Worm (Caenorhabditis elegans) whole organism, mixed stage, embryonic: Measurements from ENCODE around the gene W10G11.1.

Experiments used
- M03D4.4 ChIP-seq: sonication (generic microtip); optimal IDR thresholded peaks from 2 replicates; lab custom pipeline; 2017; ENCODE audit warnings: mild to moderate bottlenecking, missing genetic modification characterization, missing compliant biosample characterization
- bed-3 ChIP-seq: fragments of 200-800 bp; sonication (Bioruptor generic); optimal IDR thresholded peaks from 3 replicates; lab custom pipeline; 2018; ENCODE audit warnings: mild to moderate bottlenecking, missing genetic modification characterization, moderate library complexity, missing compliant biosample characterization
- blmp-1 ChIP-seq: fragments of 150-350 bp; optimal IDR thresholded peaks from 2 replicates; lab custom pipeline; 2014; ENCODE audit warnings: missing biosample characterization, missing genetic modification characterization
- ceh-39 ChIP-seq: fragments of 150-350 bp; optimal IDR thresholded peaks from 2 replicates; lab custom pipeline; 2014; ENCODE audit warnings: missing biosample characterization, missing genetic modification characterization
- ceh-43 ChIP-seq: fragments of 200-800 bp; sonication (Bioruptor generic); optimal IDR thresholded peaks from 2 replicates; lab custom pipeline; 2018; ENCODE audit warnings: mild to moderate bottlenecking, missing genetic modification characterization, moderate library complexity, missing compliant biosample characterization
- ceh-83 ChIP-seq: fragments of 200-800 bp; sonication (Bioruptor generic); optimal IDR thresholded peaks from 2 replicates; lab custom pipeline; 2018; ENCODE audit warnings: mild to moderate bottlenecking, missing genetic modification characterization, missing compliant biosample characterization
- ces-1 ChIP-seq: fragments of 150-350 bp; optimal IDR thresholded peaks from 2 replicates; lab custom pipeline; 2014; ENCODE audit warnings: missing biosample characterization, missing genetic modification reagents, missing genetic modification characterization
- cnd-1 ChIP-seq: fragments of 200-800 bp; sonication (Bioruptor generic); optimal IDR thresholded peaks from 2 replicates; lab custom pipeline; 2018; ENCODE audit warnings: mild to moderate bottlenecking, missing genetic modification characterization, missing compliant biosample characterization
- drap-1 ChIP-seq: fragments of 200-800 bp; sonication (Bioruptor generic); optimal IDR thresholded peaks from 3 replicates; lab custom pipeline; 2018; ENCODE audit warnings: mild to moderate bottlenecking, missing genetic modification characterization, missing compliant biosample characterization
- elt-3 ChIP-seq: fragments of 150-350 bp; optimal IDR thresholded peaks from 2 replicates; lab custom pipeline; 2014; ENCODE audit warnings: missing biosample characterization, missing genetic modification characterization
- ham-2 ChIP-seq: fragments of 200-800 bp; sonication (Bioruptor generic); optimal IDR thresholded peaks from 2 replicates; lab custom pipeline; 2018; ENCODE audit warnings: mild to moderate bottlenecking, missing genetic modification characterization, missing compliant biosample characterization
- hlh-1 ChIP-seq: fragments of 150-350 bp; optimal IDR thresholded peaks from 2 replicates; lab custom pipeline; 2014; ENCODE audit warnings: missing biosample characterization, missing genetic modification reagents, missing genetic modification characterization
- lin-13 ChIP-seq: fragments of 150-350 bp; optimal IDR thresholded peaks from 2 replicates; lab custom pipeline; 2014; ENCODE audit warnings: missing biosample characterization, missing genetic modification characterization
- mab-5 ChIP-seq: fragments of 150-350 bp; optimal IDR thresholded peaks from 2 replicates; lab custom pipeline; 2014; ENCODE audit warnings: missing biosample characterization, missing genetic modification characterization
- mep-1 ChIP-seq: fragments of 150-350 bp; optimal IDR thresholded peaks from 2 replicates; lab custom pipeline; 2017; ENCODE audit warnings: missing biosample characterization, missing genetic modification reagents, missing genetic modification characterization, inconsistent platforms
- mls-2 ChIP-seq: sonication (generic microtip); optimal IDR thresholded peaks from 2 replicates; lab custom pipeline; 2016; ENCODE audit warnings: mild to moderate bottlenecking, missing genetic modification characterization, moderate library complexity, missing compliant biosample characterization
- nhr-12 ChIP-seq: fragments of 150-350 bp; optimal IDR thresholded peaks from 2 replicates; lab custom pipeline; 2014; ENCODE audit warnings: missing biosample characterization, missing genetic modification characterization
- nhr-2 ChIP-seq: fragments of 150-350 bp; optimal IDR thresholded peaks from 2 replicates; lab custom pipeline; 2014; ENCODE audit warnings: missing biosample characterization, missing genetic modification characterization
- nhr-28 ChIP-seq: fragments of 150-350 bp; optimal IDR thresholded peaks from 2 replicates; lab custom pipeline; 2014; ENCODE audit warnings: missing biosample characterization, missing genetic modification characterization
- nhr-76 ChIP-seq: sonication (generic microtip); optimal IDR thresholded peaks from 2 replicates; lab custom pipeline; 2017; ENCODE audit warnings: missing biosample characterization, missing genetic modification characterization
- pha-4 ChIP-seq: fragments of 150-350 bp; optimal IDR thresholded peaks from 2 replicates; lab custom pipeline; 2018; ENCODE audit warnings: missing biosample characterization, missing genetic modification reagents, missing genetic modification characterization
- sem-2 ChIP-seq: fragments of 200-800 bp; sonication (Bioruptor generic); optimal IDR thresholded peaks from 2 replicates; lab custom pipeline; 2018; ENCODE audit warnings: mild to moderate bottlenecking, missing genetic modification characterization, missing compliant biosample characterization
- snpc-4 ChIP-seq: fragments of 150-350 bp; optimal IDR thresholded peaks from 2 replicates; lab custom pipeline; 2014; ENCODE audit warnings: missing biosample characterization, missing genetic modification characterization
- sptf-1 ChIP-seq: sonication (generic microtip); optimal IDR thresholded peaks from 2 replicates; lab custom pipeline; 2017; ENCODE audit warnings: mild to moderate bottlenecking, missing genetic modification characterization, moderate library complexity, missing compliant biosample characterization
- tbx-8 ChIP-seq: fragments of 200-800 bp; sonication (Bioruptor generic); optimal IDR thresholded peaks from 2 replicates; lab custom pipeline; 2018; ENCODE audit warnings: mild to moderate bottlenecking, missing genetic modification characterization, moderate library complexity, missing compliant biosample characterization
- unc-120 ChIP-seq: sonication (generic microtip); optimal IDR thresholded peaks from 2 replicates; lab custom pipeline; 2017; ENCODE audit warnings: missing genetic modification characterization, missing compliant biosample characterization; ENCODE audit not compliant: poor library complexity, severe bottlenecking
- unc-39 ChIP-seq: fragments of 150-350 bp; optimal IDR thresholded peaks from 2 replicates; lab custom pipeline; 2014; ENCODE audit warnings: missing biosample characterization, missing genetic modification characterization
- unc-62 ChIP-seq: fragments of 150-350 bp; optimal IDR thresholded peaks from 2 replicates; lab custom pipeline; 2014; ENCODE audit warnings: missing biosample characterization, missing genetic modification reagents, missing genetic modification characterization
- ztf-11 ChIP-seq: fragments of 150-350 bp; optimal IDR thresholded peaks from 2 replicates; lab custom pipeline; 2014; ENCODE audit warnings: missing biosample characterization, missing genetic modification characterization

The W10G11.1 gene

ce11 chrII:3567576-3567975 is 7.1 kb upstream of the W10G11.1 start:
- TF ChIP-seq cnd-1 (peak; percentile 72), lin-13 (tag; lab: Kevin White, UChicago) (peak; percentile 8), ceh-83 (peak; percentile 85), ceh-43 (GFP tag; lab: Kevin White, UChicago) (peak; percentile 39), sptf-1 (peak; percentile 58), unc-120 (tag; lab: Kevin White, UChicago) (peak; percentile 60), bed-3 (GFP tag; lab: Kevin White, UChicago) (peak; percentile 56), tbx-8 (GFP tag; lab: Kevin White, UChicago) (peak; percentile 18), ham-2 (peak; percentile 41), M03D4.4 (tag; lab: Kevin White, UChicago) (peak; percentile 68), drap-1 (GFP tag; lab: Kevin White, UChicago) (peak; percentile 52), mls-2 (tag; lab: Kevin White, UChicago) (peak; percentile 4), sem-2 (GFP tag; lab: Kevin White, UChicago) (peak; percentile 59)

- TF ChIP-seq ces-1 (GFP tag; lab: Kevin White, UChicago) (no peak), snpc-4 (tag; lab: Kevin White, UChicago) (no peak), lin-13 (tag; lab: Kevin White, UChicago) (no peak), ztf-11 (tag; lab: Kevin White, UChicago) (no peak), sptf-1 (no peak)
These were observed 6.6 kb upstream of the W10G11.1 start for ce11 chrII:3567066-3567465.

ce11 chrII:3562419-3562818 is 1.9 kb upstream of the W10G11.1 start, which contains the start of gene W10G11.3:
Gene W10G11.3, minus strand, starts transcription at chrII:3562519.
- TF ChIP-seq nhr-76 (tag; lab: Kevin White, UChicago) (no peak), bed-3 (GFP tag; lab: Kevin White, UChicago) (no peak), unc-120 (tag; lab: Kevin White, UChicago) (no peak), ceh-43 (GFP tag; lab: Kevin White, UChicago) (no peak), ztf-11 (tag; lab: Kevin White, UChicago) (no peak), hlh-1 (no peak), ces-1 (GFP tag; lab: Kevin White, UChicago) (no peak), pha-4 (tag; lab: Kevin White, UChicago) (no peak), unc-39 (tag; lab: Kevin White, UChicago) (no peak), ceh-39 (no peak), nhr-12 (tag; lab: Kevin White, UChicago) (no peak), drap-1 (GFP tag; lab: Kevin White, UChicago) (no peak), mep-1 (tag; lab: Kevin White, UChicago) (no peak), snpc-4 (tag; lab: Kevin White, UChicago) (no peak), nhr-28 (tag; lab: Kevin White, UChicago) (no peak)

ce11 chrII:3561561-3561960 is 1.1 kb upstream of the W10G11.1 start, which contains the start of gene W10G11.2:
Gene W10G11.2, minus strand, starts transcription at chrII:3561661.
- TF ChIP-seq nhr-2, result no peak
- no peak for TF ChIP-seq ces-1 (GFP tag; lab: Kevin White, UChicago)
- no peak for TF ChIP-seq blmp-1 (tag; lab: Kevin White, UChicago)
- no peak for TF ChIP-seq ceh-39
- TF ChIP-seq elt-3 (tag; lab: Kevin White, UChicago), result no peak

- TF ChIP-seq elt-3 (tag; lab: Kevin White, UChicago) (no peak), pha-4 (tag; lab: Kevin White, UChicago) (no peak), mab-5 (no peak), ceh-43 (GFP tag; lab: Kevin White, UChicago) (no peak)
These were observed 3.1 kb downstream of the W10G11.1 start, which contains the start of gene lgc-45 for ce11 chrII:3557417-3557816. Gene lgc-45, plus strand, starts transcription at chrII:3557472.

- TF ChIP-seq unc-62 (GFP tag; lab: Kevin White, UChicago), result no peak
- TF ChIP-seq snpc-4 (tag; lab: Kevin White, UChicago), result no peak
These were observed 3.9 kb downstream of the W10G11.1 start for ce11 chrII:3556584-3556983.
